Fruit fly (Drosophila melanogaster) whole organism, embryonic: Measurements from ENCODE around the gene CG6800.

Experiments used
- Awh ChIP-seq: fragments of 200-800 bp; sonication (Bioruptor generic); IDR thresholded peaks from 2 replicates; pipeline ENCODE4, ENCODE4 v1.3.6; 2022; ENCODE audit warnings: missing biosample characterization, missing genetic modification characterization
- B-H2 ChIP-seq: fragments of 200-800 bp; sonication (Bioruptor generic); optimal IDR thresholded peaks from 2 replicates; lab custom pipeline; 2018; ENCODE audit warnings: missing biosample characterization, mild to moderate bottlenecking, missing genetic modification characterization
- CG10321 ChIP-seq: fragments of 200-800 bp; sonication (Bioruptor generic); IDR thresholded peaks from 2 replicates; pipeline ENCODE4 v1.3.6; 2022; ENCODE audit warnings: missing biosample characterization, missing genetic modification characterization
- CG10462 ChIP-seq: fragments of 200-800 bp; sonication (Bioruptor generic); optimal IDR thresholded peaks from 2 replicates; lab custom pipeline; 2016; ENCODE audit warnings: missing biosample characterization, missing genetic modification characterization
- CG11398 ChIP-seq: fragments of 200-800 bp; sonication (Bioruptor generic); optimal IDR thresholded peaks from 2 replicates; lab custom pipeline; 2016; ENCODE audit warnings: missing biosample characterization, missing genetic modification characterization
- CG11696 ChIP-seq: fragments of 200-800 bp; sonication (Bioruptor generic); IDR thresholded peaks from 2 replicates; pipeline ENCODE4 v1.3.6; 2022; ENCODE audit warnings: missing biosample characterization, missing genetic modification characterization
- CG11723 ChIP-seq: fragments of 200-800 bp; sonication (Bioruptor generic); optimal IDR thresholded peaks from 2 replicates; lab custom pipeline; 2017; ENCODE audit warnings: missing biosample characterization, mild to moderate bottlenecking, missing genetic modification characterization
- CG12744 ChIP-seq: fragments of 200-800 bp; sonication (Bioruptor generic); optimal IDR thresholded peaks from 2 replicates; lab custom pipeline; 2016; ENCODE audit warnings: missing biosample characterization, missing genetic modification characterization
- CG13123 ChIP-seq: fragments of 200-800 bp; sonication (Bioruptor generic); optimal IDR thresholded peaks from 2 replicates; lab custom pipeline; 2016; ENCODE audit warnings: missing biosample characterization, missing genetic modification characterization
- CG13287 ChIP-seq: fragments of 200-800 bp; sonication (Bioruptor generic); IDR thresholded peaks from 2 replicates; pipeline ENCODE4 v1.3.6; 2022; ENCODE audit warnings: missing biosample characterization, missing genetic modification characterization; ENCODE audit not compliant: partially characterized antibody
- CG14710 ChIP-seq: fragments of 200-800 bp; sonication (Bioruptor generic); optimal IDR thresholded peaks from 3 replicates; lab custom pipeline; 2019; ENCODE audit warnings: missing biosample characterization, mild to moderate bottlenecking, missing genetic modification characterization, moderate library complexity
- CG15696 ChIP-seq: fragments of 200-800 bp; sonication (Bioruptor generic); optimal IDR thresholded peaks from 2 replicates; lab custom pipeline; 2019; ENCODE audit warnings: missing biosample characterization, mild to moderate bottlenecking, missing genetic modification characterization, moderate library complexity
- CG17385 ChIP-seq: fragments of 200-800 bp; sonication (Bioruptor generic); optimal IDR thresholded peaks from 3 replicates; lab custom pipeline; 2018; ENCODE audit warnings: missing biosample characterization, mild to moderate bottlenecking, missing genetic modification characterization
- CG17568 ChIP-seq: fragments of 200-800 bp; sonication (Bioruptor generic); optimal IDR thresholded peaks from 2 replicates; lab custom pipeline; 2018; ENCODE audit warnings: missing biosample characterization, mild to moderate bottlenecking, missing genetic modification characterization, moderate library complexity
- CG32767 ChIP-seq: fragments of 200-800 bp; sonication (Bioruptor generic); IDR thresholded peaks from 2 replicates; pipeline ENCODE4 v1.3.6; 2022; ENCODE audit warnings: missing biosample characterization, missing genetic modification characterization
- CG4854 ChIP-seq: fragments of 200-800 bp; sonication (Bioruptor generic); optimal IDR thresholded peaks from 2 replicates; lab custom pipeline; 2016; ENCODE audit warnings: missing biosample characterization, missing genetic modification characterization, inconsistent platforms
- CG6813 ChIP-seq: fragments of 200-800 bp; sonication (Bioruptor generic); optimal IDR thresholded peaks from 2 replicates; lab custom pipeline; 2017; ENCODE audit warnings: missing biosample characterization, missing genetic modification characterization, mild to moderate bottlenecking, moderate library complexity, missing genetic modification reagents
- CG7357 ChIP-seq: fragments of 200-800 bp; sonication (Bioruptor generic); IDR thresholded peaks from 3 replicates; pipeline ENCODE4 v1.3.6; 2022; ENCODE audit warnings: missing biosample characterization, missing genetic modification characterization
- CG7928 ChIP-seq: fragments of 200-800 bp; sonication (Bioruptor generic); optimal IDR thresholded peaks from 2 replicates; lab custom pipeline; 2017; ENCODE audit warnings: missing biosample characterization, mild to moderate bottlenecking, missing genetic modification characterization
- CG9817 ChIP-seq: fragments of 200-800 bp; sonication (Bioruptor generic); optimal IDR thresholded peaks from 2 replicates; lab custom pipeline; 2018; ENCODE audit warnings: missing biosample characterization, mild to moderate bottlenecking, missing genetic modification characterization, moderate library complexity
- D19B ChIP-seq: fragments of 200-800 bp; sonication (Bioruptor generic); optimal IDR thresholded peaks from 2 replicates; lab custom pipeline; 2017; ENCODE audit warnings: missing biosample characterization, mild to moderate bottlenecking, missing genetic modification characterization
- Dad ChIP-seq: fragments of 200-800 bp; sonication (Bioruptor generic); optimal IDR thresholded peaks from 3 replicates; lab custom pipeline; 2016; ENCODE audit warnings: missing biosample characterization, missing genetic modification characterization
- Dfd ChIP-seq, 2 experiments: fragments of >200 bp; optimal IDR thresholded peaks; 2 replicates each; lab custom pipeline; 2017; ENCODE audit warnings: missing biosample characterization in 2 of 2, missing genetic modification characterization in 2 of 2
- Doc2 ChIP-seq: fragments of 200-800 bp; sonication (Bioruptor generic); IDR thresholded peaks from 2 replicates; pipeline ENCODE4 v1.3.6; 2022; ENCODE audit warnings: missing biosample characterization, missing genetic modification characterization
- ERR ChIP-seq: fragments of 200-800 bp; sonication (Bioruptor generic); optimal IDR thresholded peaks from 2 replicates; lab custom pipeline; 2016; ENCODE audit warnings: missing biosample characterization, missing genetic modification characterization
- Hand ChIP-seq: fragments of 200-800 bp; sonication (Bioruptor generic); optimal IDR thresholded peaks from 2 replicates; lab custom pipeline; 2017; ENCODE audit warnings: mild to moderate bottlenecking, missing biosample characterization, missing genetic modification reagents, missing genetic modification characterization
- PHDP ChIP-seq: fragments of 200-800 bp; sonication (Bioruptor generic); optimal IDR thresholded peaks from 3 replicates; lab custom pipeline; 2018; ENCODE audit warnings: missing biosample characterization, mild to moderate bottlenecking, missing genetic modification characterization, moderate library complexity
- Poxn ChIP-seq: fragments of 200-800 bp; sonication (Bioruptor generic); IDR thresholded peaks from 2 replicates; pipeline ENCODE4 v1.3.6; 2022; ENCODE audit warnings: missing biosample characterization, missing genetic modification characterization
- Spps ChIP-seq: fragments of 200-800 bp; sonication (Bioruptor generic); optimal IDR thresholded peaks from 2 replicates; lab custom pipeline; 2018; ENCODE audit warnings: missing biosample characterization, mild to moderate bottlenecking, missing genetic modification characterization
- Sry-δ ChIP-seq: fragments of 200-800 bp; sonication (Bioruptor generic); optimal IDR thresholded peaks from 2 replicates; lab custom pipeline; 2016; ENCODE audit warnings: missing biosample characterization, missing genetic modification characterization
- Xrp1 ChIP-seq: fragments of 200-800 bp; sonication (Bioruptor generic); IDR thresholded peaks from 2 replicates; pipeline ENCODE4 v1.3.6; 2022; ENCODE audit warnings: missing biosample characterization, missing genetic modification characterization
- cad ChIP-seq: fragments of >200 bp; optimal IDR thresholded peaks from 2 replicates; lab custom pipeline; 2017; ENCODE audit warnings: missing biosample characterization, missing genetic modification characterization
- cas ChIP-seq: fragments of 200-800 bp; sonication (Bioruptor generic); IDR thresholded peaks from 2 replicates; pipeline ENCODE4 v1.3.6; 2022; ENCODE audit warnings: missing biosample characterization, missing genetic modification characterization
- corto ChIP-seq: fragments of 200-800 bp; sonication (Bioruptor generic); optimal IDR thresholded peaks from 2 replicates; lab custom pipeline; 2016; ENCODE audit warnings: missing biosample characterization, mild to moderate bottlenecking, missing genetic modification characterization, moderate library complexity
- cwo ChIP-seq: fragments of 200-800 bp; sonication (Bioruptor generic); optimal IDR thresholded peaks from 3 replicates; lab custom pipeline; 2017; ENCODE audit warnings: missing biosample characterization, missing genetic modification characterization, mild to moderate bottlenecking, moderate library complexity, missing genetic modification reagents
- dan ChIP-seq: fragments of 200-800 bp; sonication (Bioruptor generic); IDR thresholded peaks from 2 replicates; pipeline ENCODE4 v1.3.6; 2022; ENCODE audit warnings: missing biosample characterization, missing genetic modification characterization
- dysf ChIP-seq: fragments of 200-800 bp; sonication (Bioruptor generic); IDR thresholded peaks from 3 replicates; pipeline ENCODE4 v1.3.6; 2022; ENCODE audit warnings: missing biosample characterization, missing genetic modification characterization
- eve ChIP-seq, 2 experiments: fragments of >200 bp; optimal IDR thresholded peaks; 2 replicates each; lab custom pipeline; 2017; ENCODE audit warnings: missing biosample characterization in 2 of 2, missing genetic modification characterization in 2 of 2
- fd64A ChIP-seq: fragments of 200-800 bp; sonication (Bioruptor generic); optimal IDR thresholded peaks from 3 replicates; lab custom pipeline; 2018; ENCODE audit warnings: missing biosample characterization, mild to moderate bottlenecking, missing genetic modification characterization
- lmd ChIP-seq: fragments of 200-800 bp; sonication (Bioruptor generic); IDR thresholded peaks from 2 replicates; pipeline ENCODE4 v1.3.6; 2022; ENCODE audit warnings: missing biosample characterization, missing genetic modification characterization
- mam ChIP-seq: fragments of 200-800 bp; sonication (Bioruptor generic); optimal IDR thresholded peaks from 3 replicates; lab custom pipeline; 2016; ENCODE audit warnings: missing biosample characterization, missing genetic modification characterization
- nmo ChIP-seq: fragments of 200-800 bp; sonication (Bioruptor generic); optimal IDR thresholded peaks from 2 replicates; lab custom pipeline; 2018; ENCODE audit warnings: missing biosample characterization, mild to moderate bottlenecking, missing genetic modification characterization, moderate library complexity
- pb ChIP-seq: fragments of 200-800 bp; sonication (Bioruptor generic); optimal IDR thresholded peaks from 3 replicates; lab custom pipeline; 2016; ENCODE audit warnings: missing biosample characterization, missing genetic modification characterization
- pnt ChIP-seq: fragments of 200-800 bp; sonication (Bioruptor generic); optimal IDR thresholded peaks from 3 replicates; lab custom pipeline; 2016; ENCODE audit warnings: missing biosample characterization, missing genetic modification characterization
- sd ChIP-seq: fragments of 200-800 bp; sonication (Bioruptor generic); optimal IDR thresholded peaks from 3 replicates; lab custom pipeline; 2018; ENCODE audit warnings: missing biosample characterization, mild to moderate bottlenecking, missing genetic modification characterization, moderate library complexity
- sisA ChIP-seq: fragments of 200-800 bp; sonication (Bioruptor generic); IDR thresholded peaks from 2 replicates; pipeline ENCODE4 v1.3.6; 2022; ENCODE audit warnings: missing biosample characterization, missing genetic modification characterization
- stwl ChIP-seq: fragments of 200-800 bp; sonication (Bioruptor generic); optimal IDR thresholded peaks from 3 replicates; lab custom pipeline; 2018; ENCODE audit warnings: missing biosample characterization, mild to moderate bottlenecking, missing genetic modification characterization, moderate library complexity
- tap ChIP-seq: fragments of 200-800 bp; optimal IDR thresholded peaks from 3 replicates; lab custom pipeline; 2019; ENCODE audit warnings: missing biosample characterization, mild to moderate bottlenecking, missing genetic modification characterization, moderate library complexity
- tll ChIP-seq, 2 experiments: fragments of 200-800 bp in 1 of 2; fragments of >200 bp in 1 of 2; sonication (Bioruptor generic) in 1 of 2; optimal IDR thresholded peaks; 2 replicates each; lab custom pipeline; 2017 to 2019; ENCODE audit warnings: missing biosample characterization in 2 of 2, missing genetic modification characterization in 2 of 2, mild to moderate bottlenecking in 1 of 2, moderate library complexity in 1 of 2
- unc-4 ChIP-seq: fragments of 200-800 bp; sonication (Bioruptor generic); IDR thresholded peaks from 2 replicates; pipeline ENCODE4 v1.3.6; 2022; ENCODE audit warnings: missing biosample characterization, missing genetic modification characterization; ENCODE audit not compliant: partially characterized antibody
- zf30C ChIP-seq: fragments of 200-800 bp; sonication (Bioruptor generic); optimal IDR thresholded peaks from 3 replicates; lab custom pipeline; 2018; ENCODE audit warnings: missing biosample characterization, mild to moderate bottlenecking, missing genetic modification characterization

Gene CG6800

dm6 chr3R:21781448-21781847 is 5.5 kb downstream of the CG6800 start (continued):
- TF ChIP-seq CG14710 (tag; lab: Kevin White, UChicago) (peak; percentile 58), D19B (GFP tag; lab: Kevin White, UChicago) (peak; percentile 14), Spps (tag; lab: Kevin White, UChicago) (peak; percentile 51), CG11398 (no peak), cad (GFP tag; lab: Kevin White, UChicago) (no peak), CG15696 (tag; lab: Kevin White, UChicago) (peak; percentile 47), Awh (no peak), CG7357 (peak; percentile 58; the same call in 2 of the 3 replicates), Hand (GFP tag; lab: Kevin White, UChicago) (no peak), pb (GFP tag; lab: Kevin White, UChicago) (peak; percentile 38), cas (GFP tag; lab: Robert Waterston, UW) (no peak), CG4854 (GFP tag; lab: Kevin White, UChicago) (peak; percentile 10), dan (no peak), CG32767 (GFP tag; lab: Robert Waterston, UW) (no peak; the same call in 1 of the 2 replicates), CG11696 (GFP tag; lab: Robert Waterston, UW) (0 out of 2 replicates have a peak, but pooled peaks have one; percentile 26), B-H2 (GFP tag; lab: Kevin White, UChicago) (no peak), CG10321 (GFP tag; lab: Robert Waterston, UW) (no peak), dysf (peak; percentile 86; the same call in 2 of the 3 replicates), cwo (GFP tag; lab: Kevin White, UChicago) (peak; percentile 36), ERR (peak; percentile 1), CG17568 (no peak), sisA (GFP tag; lab: Robert Waterston, UW) (peak; percentile 70), eve (GFP tag; optimal IDR thresholded peaks at IDR 0.05; lab: Kevin White, UChicago) (no peak), stwl (tag; lab: Kevin White, UChicago) (no peak), nmo (GFP tag; lab: Kevin White, UChicago) (peak; percentile 76), zf30C (peak; percentile 49), CG9817 (peak; percentile 45), fd64A (no peak), Sry-δ (GFP tag; lab: Kevin White, UChicago) (peak; percentile 18), lmd (GFP tag; lab: Robert Waterston, UW) (peak; percentile 76), CG11723 (GFP tag; lab: Kevin White, UChicago) (no peak), Dad (GFP tag; lab: Kevin White, UChicago) (peak; percentile 49), pnt (GFP tag; lab: Kevin White, UChicago) (peak; percentile 49), unc-4 (GFP tag; lab: Robert Waterston, UW) (no peak), CG7928 (no peak), CG12744 (peak; percentile 19), corto (GFP tag; lab: Kevin White, UChicago) (peak; percentile 70), tll (GFP tag; optimal IDR thresholded peaks at IDR 0.05; lab: Kevin White, UChicago) (no peak), CG6813 (GFP tag; lab: Kevin White, UChicago) (peak; percentile 41), CG17385 (GFP tag; lab: Kevin White, UChicago) (peak; percentile 60), sd (tag; lab: Kevin White, UChicago) (no peak), CG13123 (GFP tag; lab: Kevin White, UChicago) (no peak), CG13287 (GFP tag; lab: Robert Waterston, UW) (no peak), mam (peak; percentile 76), Doc2 (no peak), Xrp1 (GFP tag; lab: Robert Waterston, UW) (peak; percentile 75), Dfd (GFP tag; optimal IDR thresholded peaks at IDR 0.05; lab: Kevin White, UChicago) (no peak), Poxn (GFP tag; lab: Robert Waterston, UW) (no peak), tap (tag; lab: Kevin White, UChicago) (peak; percentile 47), PHDP (tag; lab: Kevin White, UChicago) (peak; percentile 71), CG10462 (GFP tag; lab: Kevin White, UChicago) (peak; percentile 59)
